Worm (Caenorhabditis elegans) whole organism, L4 larva: Measurements from ENCODE around the gene dlc-1.

Experiments
- T26A8.4 ChIP-seq: fragments of 200-800 bp; sonication (Bioruptor generic); IDR thresholded peaks from 2 replicates; pipeline ENCODE4 v1.3.6; 2022; ENCODE audit warnings: missing genetic modification characterization, missing compliant biosample characterization
- mdl-1 ChIP-seq, 2 experiments: fragments of 150-350 bp in 1 of 2; sonication (generic microtip) in 1 of 2; optimal IDR thresholded peaks; 2 replicates each; lab custom pipeline; 2014 to 2017; ENCODE audit warnings: missing biosample characterization in 2 of 2, missing genetic modification characterization in 2 of 2
- nhr-11 ChIP-seq: fragments of 150-350 bp; optimal IDR thresholded peaks from 2 replicates; lab custom pipeline; 2014; ENCODE audit warnings: missing biosample characterization, missing genetic modification characterization
- nhr-28 ChIP-seq: fragments of 150-350 bp; optimal IDR thresholded peaks from 2 replicates; lab custom pipeline; 2014; ENCODE audit warnings: missing biosample characterization, missing genetic modification characterization
- vab-7 ChIP-seq: fragments of 200-800 bp; sonication (Bioruptor generic); IDR thresholded peaks from 2 replicates; pipeline ENCODE4 v1.3.6; 2022; ENCODE audit warnings: missing genetic modification reagents, missing genetic modification characterization, missing compliant biosample characterization
- zfp-3 ChIP-seq: fragments of 200-800 bp; sonication (Bioruptor generic); conservative IDR thresholded peaks from 2 replicates; pipeline ENCODE4 v1.3.6; 2022; ENCODE audit warnings: missing genetic modification reagents, missing genetic modification characterization, missing compliant biosample characterization

- 0 out of 2 replicates have a peak, but pooled peaks have one; percentile 11 for TF ChIP-seq vab-7
- TF ChIP-seq T26A8.4 (GFP tag; lab: Robert Waterston, UW) = no peak
- TF ChIP-seq mdl-1 (tag; optimal IDR thresholded peaks at IDR 0.05; lab: Kevin White, UChicago) = no peak
- no peak for TF ChIP-seq nhr-28 (tag; lab: Kevin White, UChicago)
- TF ChIP-seq zfp-3 = no peak
- no peak for TF ChIP-seq nhr-11 (tag; lab: Kevin White, UChicago)
Measured at ce11 chrIII:6446807-6447206, 16.8 kb downstream of the dlc-1 start, which contains the start of gene let-721.
